Worm (Caenorhabditis elegans): ENCODE data around the gene puf-7.

ce11 chrIV:5502610-5503009 lies 16.1 kb downstream of the puf-7 start:
- no peak for TF ChIP-seq egl-18 (GFP tag; IDR thresholded peaks at IDR 0.05)
- TF ChIP-seq chd-7 (tag; optimal IDR thresholded peaks at IDR 0.05): no peak
- no peak for TF ChIP-seq tbp1 (GFP tag; optimal IDR thresholded peaks at IDR 0.05)
- TF ChIP-seq hmg-1.2 (GFP tag; IDR thresholded peaks at IDR 0.05): no peak
- no peak for TF ChIP-seq somi-1 (GFP tag; optimal IDR thresholded peaks at IDR 0.05)
- TF ChIP-seq efl-1 (GFP tag; optimal IDR thresholded peaks at IDR 0.05): no peak
- TF ChIP-seq snpc-4 (GFP tag; optimal IDR thresholded peaks at IDR 0.05): no peak
- no peak for TF ChIP-seq snpc-4 (tag; optimal IDR thresholded peaks at IDR 0.05)
- no peak for TF ChIP-seq nhr-120 (GFP tag; IDR thresholded peaks at IDR 0.05)
- no peak for TF ChIP-seq rec-8 (tag; optimal IDR thresholded peaks at IDR 0.05)
- no peak for TF ChIP-seq pha-4 (tag; optimal IDR thresholded peaks at IDR 0.05)
- no peak for TF ChIP-seq rpc-1 (optimal IDR thresholded peaks at IDR 0.05)
- TF ChIP-seq rpc-1 (tag; optimal IDR thresholded peaks at IDR 0.05): no peak
- TF ChIP-seq zim-3 (tag; optimal IDR thresholded peaks at IDR 0.05): no peak
- TF ChIP-seq unc-62 (GFP tag; optimal IDR thresholded peaks at IDR 0.05): no peak

Measured in whole organism, young adult.